Worm (Caenorhabditis elegans): ENCODE measurements around the gene ttyh-1.
A peak's percentile ranks its signal among the peaks of the same experiment; 100 is the strongest.

The ttyh-1 gene

ce11 chrX:11409457-11409856, 40.9 kb downstream of the ttyh-1 start (continued):
- TF ChIP-seq lin-39 (tag; optimal IDR thresholded peaks at IDR 0.05) (no peak), unc-98 (GFP tag; IDR thresholded peaks at IDR 0.05) (no peak), tlp-1 (tag; optimal IDR thresholded peaks at IDR 0.05) (no peak), Y116A8C.19 (tag; optimal IDR thresholded peaks at IDR 0.05; ENCODE audit: borderline replicate concordance) (no peak), fkh-8 (tag; optimal IDR thresholded peaks at IDR 0.05) (no peak), nhr-76 (tag; optimal IDR thresholded peaks at IDR 0.05) (no peak), nhr-90 (tag; optimal IDR thresholded peaks at IDR 0.05; ENCODE audit: poor library complexity) (no peak), nhr-47 (tag; optimal IDR thresholded peaks at IDR 0.05) (no peak), mdl-1 (tag; optimal IDR thresholded peaks at IDR 0.05) (no peak), tbx-2 (tag; optimal IDR thresholded peaks at IDR 0.05) (no peak), lin-13 (GFP tag; optimal IDR thresholded peaks at IDR 0.05) (no peak), ama-1 (optimal IDR thresholded peaks at IDR 0.05) (no peak), unc-30 (tag; optimal IDR thresholded peaks at IDR 0.05) (no peak), hpl-2 (GFP tag; optimal IDR thresholded peaks at IDR 0.05) (no peak), F16B12.6 (tag; optimal IDR thresholded peaks at IDR 0.05) (no peak), fkh-4 (tag; optimal IDR thresholded peaks at IDR 0.05; ENCODE audit: borderline replicate concordance) (no peak), pqm-1 (tag; optimal IDR thresholded peaks at IDR 0.05) (no peak), ceh-8 (GFP tag; optimal IDR thresholded peaks at IDR 0.05) (no peak), mef-2 (tag; optimal IDR thresholded peaks at IDR 0.05) (no peak), alr-1 (tag; optimal IDR thresholded peaks at IDR 0.05; ENCODE audit: borderline replicate concordance) (no peak), zag-1 (tag; optimal IDR thresholded peaks at IDR 0.05) (no peak)

ce11 chrX:11411675-11412074, 43.2 kb downstream of the ttyh-1 start:
- TF ChIP-seq nhr-76 (tag; optimal IDR thresholded peaks at IDR 0.05) (no peak), nhr-77 (tag; optimal IDR thresholded peaks at IDR 0.05) (no peak), lin-15B (tag; optimal IDR thresholded peaks at IDR 0.05) (no peak), nhr-90 (tag; optimal IDR thresholded peaks at IDR 0.05; ENCODE audit: poor library complexity) (no peak), mab-9 (GFP tag; IDR thresholded peaks at IDR 0.05) (no peak), egl-13 (tag; optimal IDR thresholded peaks at IDR 0.05) (no peak), ceh-63 (GFP tag; optimal IDR thresholded peaks at IDR 0.05) (no peak), ztf-11 (tag; optimal IDR thresholded peaks at IDR 0.05) (no peak), nhr-71 (tag; optimal IDR thresholded peaks at IDR 0.05) (no peak), lin-13 (GFP tag; optimal IDR thresholded peaks at IDR 0.05) (no peak), zip-4 (GFP tag; optimal IDR thresholded peaks at IDR 0.05) (no peak), irx-1 (tag; optimal IDR thresholded peaks at IDR 0.05) (no peak), fkh-10 (GFP tag; optimal IDR thresholded peaks at IDR 0.05) (no peak), mep-1 (tag; optimal IDR thresholded peaks at IDR 0.05) (no peak), lin-14 (GFP tag; optimal IDR thresholded peaks at IDR 0.05) (no peak), dpl-1 (GFP tag; optimal IDR thresholded peaks at IDR 0.05) (no peak)

DNA sequence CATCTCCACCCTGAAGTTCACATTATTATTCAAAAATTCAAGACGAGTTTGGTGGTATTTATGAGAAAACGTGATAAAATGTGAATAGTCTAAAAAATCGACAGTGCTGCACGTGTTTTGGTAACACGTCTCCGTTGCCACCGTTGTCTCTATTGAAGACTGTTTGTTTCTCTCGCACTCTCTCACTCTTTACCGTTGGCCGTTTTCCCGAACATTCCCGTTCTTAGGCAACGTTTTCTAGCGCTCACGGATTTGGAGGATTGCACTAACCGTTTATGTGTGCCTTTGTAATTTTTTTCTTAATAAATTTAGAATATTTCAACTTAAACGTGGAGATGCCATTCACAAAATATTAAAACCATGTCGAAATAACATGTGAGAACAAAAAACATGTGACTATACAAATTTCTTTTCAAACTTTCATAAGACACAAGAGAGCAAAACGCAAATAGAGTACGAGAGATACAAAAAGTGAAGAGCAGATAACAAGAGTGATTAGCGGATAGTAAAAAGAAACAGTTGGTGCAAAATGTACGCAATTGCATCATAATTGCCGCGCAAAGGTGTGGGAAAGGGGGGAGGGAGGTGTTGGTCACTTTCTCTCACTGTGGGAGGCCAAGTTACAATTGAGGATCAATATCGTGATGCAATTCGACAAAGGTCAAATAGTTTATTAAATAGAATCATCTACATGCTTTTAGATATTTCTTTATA, 46.5 kb downstream of the ttyh-1 start, which contains the start of gene pek-1:
TSS of gene pek-1 (minus strand) at position 51 of the 714 bp plus-strand sequence.
- TF ChIP-seq nhr-77 (tag; optimal IDR thresholded peaks at IDR 0.05) = peak; percentile 36
- peak; percentile 47 to 59 for TF ChIP-seq lsy-2 (tag; optimal IDR thresholded peaks at IDR 0.05)
- TF ChIP-seq nhr-85 (tag) = peak; percentile 86
- TF ChIP-seq nhr-28 (tag; optimal IDR thresholded peaks at IDR 0.05) = no peak
- TF ChIP-seq efl-1 (optimal IDR thresholded peaks at IDR 0.05) = peak; percentile 5 to 12
- TF ChIP-seq efl-1 (GFP tag; optimal IDR thresholded peaks at IDR 0.05 in 1 of 2) = peak; percentile 4 to 95
- no peak for TF ChIP-seq pag-3 (tag; optimal IDR thresholded peaks at IDR 0.05; ENCODE audit: borderline replicate concordance, insufficient read depth)
- no peak for TF ChIP-seq ceh-88 (GFP tag; IDR thresholded peaks at IDR 0.05)
- TF ChIP-seq pax-3 (tag; optimal IDR thresholded peaks at IDR 0.05) = no peak
- TF ChIP-seq fkh-10 (GFP tag; optimal IDR thresholded peaks at IDR 0.05) = no peak
- peak in 1 of 2 experiments; percentile 35 for TF ChIP-seq ztf-11 (tag; optimal IDR thresholded peaks at IDR 0.05)
- TF ChIP-seq ama-1 (optimal IDR thresholded peaks at IDR 0.05) = no peak
- TF ChIP-seq nhr-20 (tag; optimal IDR thresholded peaks at IDR 0.05) = peak; percentile 78
- TF ChIP-seq lin-13 (GFP tag; optimal IDR thresholded peaks at IDR 0.05) = peak; percentile 29
- no peak for TF ChIP-seq lin-15B (tag; optimal IDR thresholded peaks at IDR 0.05)
- TF ChIP-seq mef-2 (tag; optimal IDR thresholded peaks at IDR 0.05) = no peak
- TF ChIP-seq snu-23 (GFP tag; optimal IDR thresholded peaks at IDR 0.05) = peak; percentile 70
- TF ChIP-seq ces-1 (GFP tag; optimal IDR thresholded peaks at IDR 0.05) = no peak
- TF ChIP-seq hlh-17 (GFP tag; optimal IDR thresholded peaks at IDR 0.05; ENCODE audit: borderline replicate concordance) = no peak
- peak; percentile 10 for TF ChIP-seq C16A3.4 (tag; optimal IDR thresholded peaks at IDR 0.05)
- TF ChIP-seq swsn-7 (tag; optimal IDR thresholded peaks at IDR 0.05) = peak; percentile 56
- no peak for TF ChIP-seq aha-1 (tag; optimal IDR thresholded peaks at IDR 0.05)
- no peak for TF ChIP-seq tlp-1 (tag; optimal IDR thresholded peaks at IDR 0.05)
- no peak for TF ChIP-seq zag-1 (tag; optimal IDR thresholded peaks at IDR 0.05)

Data from whole organism, L1 larva.